Worm (Caenorhabditis elegans) whole organism, young adult: ENCODE data around the gene gegf-1.

ENCODE experiments used
- ceh-40 ChIP-seq: fragments of 200-800 bp; sonication (Bioruptor generic); IDR thresholded peaks from 2 replicates; pipeline ENCODE4 v1.3.6; 2022; ENCODE audit warnings: missing genetic modification characterization, missing compliant biosample characterization
- sea-2 ChIP-seq: fragments of 200-800 bp; sonication (Bioruptor generic); IDR thresholded peaks from 2 replicates; pipeline ENCODE4 v1.3.6; 2022; ENCODE audit warnings: missing genetic modification characterization, missing compliant biosample characterization
- snpc-4 ChIP-seq, 5 experiments: fragments of 150-350 bp in 1 of 5; sonication (generic microtip) in 4 of 5; optimal IDR thresholded peaks; 2 replicates each; lab custom pipeline; 2014 to 2018; ENCODE audit warnings: missing genetic modification characterization in 5 of 5, missing biosample characterization in 3 of 5, antibody characterized with exemption in 2 of 5, mild to moderate bottlenecking in 2 of 5, missing compliant biosample characterization in 2 of 5, missing genotype in 2 of 5, moderate library complexity in 2 of 5, missing genetic modification reagents in 1 of 5

ce11 chrIV:202921-203652, 45.4 kb upstream of the gegf-1 start, which contains the start of gene gfrp-1:
- TF ChIP-seq snpc-4 (GFP tag; optimal IDR thresholded peaks at IDR 0.05; lab: Kevin White, UChicago) (no peak), snpc-4 (tag; optimal IDR thresholded peaks at IDR 0.05; lab: Kevin White, UChicago) (no peak), ceh-40 (GFP tag; lab: Robert Waterston, UW) (no peak), sea-2 (no peak)
